Worm (Caenorhabditis elegans): Measurements from ENCODE around the gene best-14.

DNA sequence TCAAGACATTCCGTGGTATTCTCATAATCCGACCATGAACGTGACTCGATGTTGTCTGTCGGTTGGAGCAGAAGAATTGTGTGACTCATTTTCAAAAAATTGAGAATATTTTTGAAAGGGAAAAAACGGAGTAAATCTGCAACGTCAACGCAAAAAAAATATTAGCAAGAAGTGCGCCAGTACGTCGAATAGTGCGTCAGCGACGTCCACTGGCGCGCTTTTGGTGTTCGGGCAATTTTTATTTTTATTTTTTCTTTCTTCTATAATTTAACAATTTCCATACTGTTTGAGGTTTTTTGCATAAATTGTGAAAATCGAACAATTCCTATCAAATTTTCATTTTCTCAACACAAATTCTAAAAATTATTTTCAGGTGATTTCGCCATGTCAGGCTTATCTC is 21.2 kb downstream of the best-14 start, which contains the start of the genes erh-1 and lpd-9:
- no peak for TF ChIP-seq cey-2 (tag; optimal IDR thresholded peaks at IDR 0.05; ENCODE audit: borderline replicate concordance, insufficient read depth)
- no peak for TF ChIP-seq aly-2 (tag; optimal IDR thresholded peaks at IDR 0.05)
- peak; percentile 62; the same call in 1 of the 2 replicates for TF ChIP-seq pha-4 (GFP tag; IDR thresholded peaks at IDR 0.05)
- TF ChIP-seq pha-4 (tag; optimal IDR thresholded peaks at IDR 0.05) = peak; percentile 82
- no peak for TF ChIP-seq nhr-41 (GFP tag; IDR thresholded peaks at IDR 0.05)
- no peak for TF ChIP-seq unc-62 (GFP tag; optimal IDR thresholded peaks at IDR 0.05 in 1 of 2)
- no peak for TF ChIP-seq unc-62 (tag; optimal IDR thresholded peaks at IDR 0.05)
- TF ChIP-seq lin-39 (tag; optimal IDR thresholded peaks at IDR 0.05) = no peak

All from whole organism, L4 larva.